Fruit fly (Drosophila melanogaster): ENCODE data around the gene CG17192.

DNA sequence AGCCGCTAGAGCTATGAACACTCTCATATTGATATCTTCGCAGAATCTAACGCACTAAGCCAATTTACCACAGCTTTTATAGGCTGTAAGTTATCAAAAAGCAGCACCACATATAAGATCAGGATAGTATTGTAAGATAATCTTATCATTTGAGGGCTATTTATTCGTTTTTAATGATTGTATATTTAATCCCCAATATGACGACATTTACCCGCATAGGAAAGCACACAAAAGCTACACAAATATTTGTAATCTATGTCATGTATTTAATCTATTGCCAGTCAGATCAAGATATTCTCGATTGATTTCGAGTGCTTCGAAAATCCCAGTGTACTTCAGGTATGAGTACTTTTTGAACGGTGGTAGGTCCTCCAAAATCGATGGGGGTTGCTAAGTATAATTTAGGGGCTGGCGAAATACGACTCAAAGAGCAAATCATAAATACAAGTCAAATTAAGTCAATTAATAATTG lies 1.6 kb upstream of the CG17192 start, which contains the start of gene CG17191:
- TF ChIP-seq pdm3 (GFP tag; optimal IDR thresholded peaks at IDR 0.05) (no peak), CG34406 (GFP tag; optimal IDR thresholded peaks at IDR 0.05) (no peak), esn (GFP tag; optimal IDR thresholded peaks at IDR 0.05) (no peak), Met (GFP tag; optimal IDR thresholded peaks at IDR 0.05) (no peak), CG11902 (GFP tag; optimal IDR thresholded peaks at IDR 0.05) (no peak), Hr38 (GFP tag; optimal IDR thresholded peaks at IDR 0.05) (no peak), lz (GFP tag; optimal IDR thresholded peaks at IDR 0.05) (no peak), CG3919 (GFP tag; optimal IDR thresholded peaks at IDR 0.05) (no peak), Lpt (GFP tag; optimal IDR thresholded peaks at IDR 0.05) (no peak), Sox14 (GFP tag; optimal IDR thresholded peaks at IDR 0.05) (no peak), topi (GFP tag; optimal IDR thresholded peaks at IDR 0.05) (no peak), ss (GFP tag; optimal IDR thresholded peaks at IDR 0.05) (no peak)
